Fruit fly (Drosophila melanogaster) whole organism, embryonic: ENCODE results near the gene Cyp4ac1.

Source experiments
- ATbp ChIP-seq: fragments of 200-800 bp; sonication (Bioruptor generic); optimal IDR thresholded peaks from 2 replicates; lab custom pipeline; 2017; ENCODE audit warnings: missing biosample characterization, mild to moderate bottlenecking, missing genetic modification characterization, missing genetic modification reagents
- Atf6 ChIP-seq: fragments of 200-800 bp; sonication (Bioruptor generic); IDR thresholded peaks from 2 replicates; pipeline ENCODE4 v1.3.6; 2022; ENCODE audit warnings: missing biosample characterization, missing genetic modification characterization
- Bgb ChIP-seq: fragments of 200-800 bp; sonication (Bioruptor generic); IDR thresholded peaks from 2 replicates; pipeline ENCODE4 v1.3.6; 2022; ENCODE audit warnings: missing biosample characterization, missing genetic modification characterization; ENCODE audit not compliant: partially characterized antibody
- CG11085 ChIP-seq: fragments of 200-800 bp; sonication (Bioruptor generic); IDR thresholded peaks from 2 replicates; pipeline ENCODE4 v1.3.6; 2022; ENCODE audit warnings: missing biosample characterization, missing genetic modification characterization
- CG11456 ChIP-seq: fragments of 200-800 bp; sonication (Bioruptor generic); IDR thresholded peaks from 3 replicates; pipeline ENCODE4 v1.3.6; 2022; ENCODE audit warnings: missing biosample characterization, missing genetic modification characterization
- CG14014 ChIP-seq: fragments of 200-800 bp; sonication (Bioruptor generic); IDR thresholded peaks from 2 replicates; pipeline ENCODE4 v1.3.6; 2022; ENCODE audit warnings: missing biosample characterization, missing genetic modification characterization
- CG14441 ChIP-seq: fragments of 200-800 bp; sonication (Bioruptor generic); IDR thresholded peaks from 2 replicates; pipeline ENCODE4 v1.3.6; 2022; ENCODE audit warnings: missing biosample characterization, missing genetic modification characterization
- CG16779 ChIP-seq: fragments of 200-800 bp; sonication (Bioruptor generic); IDR thresholded peaks from 2 replicates; pipeline ENCODE4 v1.3.6; 2022; ENCODE audit warnings: missing biosample characterization, missing genetic modification characterization
- CG17612 ChIP-seq: fragments of 200-800 bp; sonication (Bioruptor generic); IDR thresholded peaks from 2 replicates; pipeline ENCODE4 v1.3.6; 2022; ENCODE audit warnings: missing biosample characterization, missing genetic modification characterization
- CG1792 ChIP-seq: fragments of 200-800 bp; sonication (Bioruptor generic); optimal IDR thresholded peaks from 2 replicates; lab custom pipeline; 2016; ENCODE audit warnings: missing biosample characterization, missing genetic modification characterization
- CG31224 ChIP-seq: fragments of 200-800 bp; sonication (Bioruptor generic); IDR thresholded peaks from 2 replicates; pipeline ENCODE4 v1.3.6; 2022; ENCODE audit warnings: missing biosample characterization, missing genetic modification characterization
- CG34422 ChIP-seq: fragments of 200-800 bp; sonication (Bioruptor generic); IDR thresholded peaks from 3 replicates; pipeline ENCODE4 v1.3.6; 2022; ENCODE audit warnings: missing biosample characterization, missing genetic modification characterization
- CG4730 ChIP-seq: fragments of 200-800 bp; sonication (Bioruptor generic); IDR thresholded peaks from 2 replicates; pipeline ENCODE4 v1.3.6; 2022; ENCODE audit warnings: missing biosample characterization, missing genetic modification characterization
- CG6175 ChIP-seq: fragments of 200-800 bp; sonication (Bioruptor generic); IDR thresholded peaks from 3 replicates; pipeline ENCODE4 v1.3.6; 2022; ENCODE audit warnings: missing biosample characterization, missing genetic modification characterization
- CG7357 ChIP-seq: fragments of 200-800 bp; sonication (Bioruptor generic); IDR thresholded peaks from 3 replicates; pipeline ENCODE4 v1.3.6; 2022; ENCODE audit warnings: missing biosample characterization, missing genetic modification characterization
- CG7839 ChIP-seq: fragments of 200-800 bp; sonication (Bioruptor generic); optimal IDR thresholded peaks from 3 replicates; lab custom pipeline; 2018; ENCODE audit warnings: missing biosample characterization, mild to moderate bottlenecking, missing genetic modification characterization, moderate library complexity
- CG8281 ChIP-seq: fragments of 200-800 bp; sonication (Bioruptor generic); optimal IDR thresholded peaks from 2 replicates; lab custom pipeline; 2018; ENCODE audit warnings: missing biosample characterization, mild to moderate bottlenecking, missing genetic modification characterization, moderate library complexity
- Doc2 ChIP-seq: fragments of 200-800 bp; sonication (Bioruptor generic); IDR thresholded peaks from 2 replicates; pipeline ENCODE4 v1.3.6; 2022; ENCODE audit warnings: missing biosample characterization, missing genetic modification characterization
- Dref ChIP-seq: fragments of 200-800 bp; sonication (Bioruptor generic); IDR thresholded peaks from 2 replicates; pipeline ENCODE4 v1.3.6; 2022; ENCODE audit warnings: missing biosample characterization, missing genetic modification characterization
- Drgx ChIP-seq: fragments of 200-800 bp; sonication (Bioruptor generic); IDR thresholded peaks from 2 replicates; pipeline ENCODE4 v1.3.6; 2022; ENCODE audit warnings: missing biosample characterization, missing genetic modification characterization
- ERR ChIP-seq: fragments of 200-800 bp; sonication (Bioruptor generic); optimal IDR thresholded peaks from 2 replicates; lab custom pipeline; 2016; ENCODE audit warnings: missing biosample characterization, missing genetic modification characterization
- Ets97D ChIP-seq: fragments of 200-800 bp; sonication (Bioruptor generic); optimal IDR thresholded peaks from 3 replicates; lab custom pipeline; 2016; ENCODE audit warnings: missing biosample characterization, missing genetic modification characterization
- Hey ChIP-seq: fragments of 200-800 bp; sonication (Bioruptor generic); optimal IDR thresholded peaks from 3 replicates; lab custom pipeline; 2018; ENCODE audit warnings: missing biosample characterization, mild to moderate bottlenecking, missing genetic modification characterization
- Hr51 ChIP-seq, 2 experiments: fragments of 200-800 bp; sonication (Bioruptor generic); optimal IDR thresholded peaks; 2 replicates in 1 of 2; 3 replicates in 1 of 2; lab custom pipeline; 2016 to 2018; ENCODE audit warnings: missing biosample characterization in 2 of 2, missing genetic modification characterization in 2 of 2, mild to moderate bottlenecking in 1 of 2, moderate library complexity in 1 of 2
- Max ChIP-seq: fragments of 200-800 bp; sonication (Bioruptor generic); optimal IDR thresholded peaks from 2 replicates; lab custom pipeline; 2016; ENCODE audit warnings: missing biosample characterization, mild to moderate bottlenecking, missing genetic modification characterization
- NC2β ChIP-seq: fragments of 200-800 bp; sonication (Bioruptor generic); optimal IDR thresholded peaks from 2 replicates; lab custom pipeline; 2016; ENCODE audit warnings: missing biosample characterization, missing genetic modification characterization
- Nf-YA ChIP-seq: fragments of 200-800 bp; sonication (Bioruptor generic); IDR thresholded peaks from 2 replicates; pipeline ENCODE4 v1.3.6; 2022; ENCODE audit warnings: missing biosample characterization, missing genetic modification characterization
- Pdp1 ChIP-seq, 2 experiments: fragments of 200-800 bp; sonication (Bioruptor generic); optimal IDR thresholded peaks; 3 replicates each; lab custom pipeline; 2016; ENCODE audit warnings: missing biosample characterization in 2 of 2, missing genetic modification characterization in 2 of 2, mild to moderate bottlenecking in 1 of 2, moderate library complexity in 1 of 2
- Rfx ChIP-seq: fragments of 200-800 bp; sonication (Bioruptor generic); IDR thresholded peaks from 2 replicates; pipeline ENCODE4 v1.3.6; 2022; ENCODE audit warnings: missing biosample characterization, missing genetic modification characterization
- Sox100B ChIP-seq: fragments of 200-800 bp; sonication (Bioruptor generic); optimal IDR thresholded peaks from 3 replicates; lab custom pipeline; 2018; ENCODE audit warnings: missing biosample characterization, mild to moderate bottlenecking, missing genetic modification characterization
- abd-A ChIP-seq: fragments of 200-800 bp; sonication (Bioruptor generic); optimal IDR thresholded peaks from 3 replicates; lab custom pipeline; 2019; ENCODE audit warnings: missing biosample characterization, mild to moderate bottlenecking, missing genetic modification characterization, moderate library complexity
- al ChIP-seq: fragments of 200-800 bp; sonication (Bioruptor generic); IDR thresholded peaks from 2 replicates; pipeline ENCODE4 v1.3.6; 2022; ENCODE audit warnings: missing biosample characterization, missing genetic modification characterization
- ap ChIP-seq: fragments of 200-800 bp; sonication (Bioruptor generic); IDR thresholded peaks from 2 replicates; pipeline ENCODE4 v1.3.6; 2022; ENCODE audit warnings: missing biosample characterization, missing genetic modification characterization
- br ChIP-seq: fragments of >200 bp; optimal IDR thresholded peaks from 2 replicates; lab custom pipeline; 2017
- crol ChIP-seq: fragments of 200-800 bp; sonication (Bioruptor generic); IDR thresholded peaks from 2 replicates; pipeline ENCODE4 v1.3.6; 2022; ENCODE audit warnings: missing biosample characterization, missing genetic modification characterization
- esg ChIP-seq: fragments of 200-800 bp; sonication (Bioruptor generic); conservative IDR thresholded peaks from 2 replicates; pipeline ENCODE4 v1.3.6; 2022; ENCODE audit warnings: missing biosample characterization, missing genetic modification characterization
- fd96Cb ChIP-seq: fragments of 200-800 bp; sonication (Bioruptor generic); optimal IDR thresholded peaks from 2 replicates; lab custom pipeline; 2018; ENCODE audit warnings: missing biosample characterization, mild to moderate bottlenecking, missing genetic modification characterization, moderate library complexity
- fu2 ChIP-seq: fragments of 200-800 bp; sonication (Bioruptor generic); optimal IDR thresholded peaks from 2 replicates; lab custom pipeline; 2016; ENCODE audit warnings: missing biosample characterization, missing genetic modification characterization
- lilli ChIP-seq: fragments of 200-800 bp; sonication (Bioruptor generic); optimal IDR thresholded peaks from 3 replicates; lab custom pipeline; 2016; ENCODE audit warnings: missing biosample characterization, missing genetic modification characterization
- lmd ChIP-seq: fragments of 200-800 bp; sonication (Bioruptor generic); IDR thresholded peaks from 2 replicates; pipeline ENCODE4 v1.3.6; 2022; ENCODE audit warnings: missing biosample characterization, missing genetic modification characterization
- luna ChIP-seq: fragments of 200-800 bp; sonication (Bioruptor generic); optimal IDR thresholded peaks from 2 replicates; lab custom pipeline; 2016; ENCODE audit warnings: missing biosample characterization, missing genetic modification characterization
- peb ChIP-seq: fragments of 200-800 bp; sonication (Bioruptor generic); IDR thresholded peaks from 2 replicates; pipeline ENCODE4 v1.3.6; 2022; ENCODE audit warnings: missing biosample characterization, missing genetic modification characterization
- pho ChIP-seq: fragments of 200-800 bp; sonication (Bioruptor generic); optimal IDR thresholded peaks from 2 replicates; lab custom pipeline; 2016; ENCODE audit warnings: missing biosample characterization, missing genetic modification characterization
- slbo ChIP-seq: fragments of 200-800 bp; sonication (Bioruptor generic); IDR thresholded peaks from 2 replicates; pipeline ENCODE4 v1.3.6; 2022; ENCODE audit warnings: missing biosample characterization, missing genetic modification characterization
- ssp ChIP-seq: fragments of 200-800 bp; sonication (Bioruptor generic); IDR thresholded peaks from 2 replicates; pipeline ENCODE4 v1.3.6; 2022; ENCODE audit warnings: missing biosample characterization, missing genetic modification characterization
- tll ChIP-seq, 2 experiments: fragments of 200-800 bp in 1 of 2; fragments of >200 bp in 1 of 2; sonication (Bioruptor generic) in 1 of 2; optimal IDR thresholded peaks; 2 replicates each; lab custom pipeline; 2017 to 2019; ENCODE audit warnings: missing biosample characterization in 2 of 2, missing genetic modification characterization in 2 of 2, mild to moderate bottlenecking in 1 of 2, moderate library complexity in 1 of 2
- usp ChIP-seq: fragments of >200 bp; optimal IDR thresholded peaks from 2 replicates; lab custom pipeline; 2017; ENCODE audit warnings: missing biosample characterization, missing genetic modification characterization
- vfl ChIP-seq: fragments of 200-800 bp; sonication (Bioruptor generic); optimal IDR thresholded peaks from 2 replicates; lab custom pipeline; 2016; ENCODE audit warnings: missing biosample characterization, missing genetic modification characterization
- zen2 ChIP-seq: fragments of 200-800 bp; sonication (Bioruptor generic); IDR thresholded peaks from 3 replicates; pipeline ENCODE4 v1.3.6; 2022; ENCODE audit warnings: missing biosample characterization, missing genetic modification characterization; ENCODE audit not compliant: partially characterized antibody
- zfh1 ChIP-seq: fragments of 200-800 bp; sonication (Bioruptor generic); IDR thresholded peaks from 3 replicates; pipeline ENCODE4 v1.3.6; 2022; ENCODE audit warnings: missing biosample characterization, missing genetic modification characterization

Gene Cyp4ac1

DNA sequence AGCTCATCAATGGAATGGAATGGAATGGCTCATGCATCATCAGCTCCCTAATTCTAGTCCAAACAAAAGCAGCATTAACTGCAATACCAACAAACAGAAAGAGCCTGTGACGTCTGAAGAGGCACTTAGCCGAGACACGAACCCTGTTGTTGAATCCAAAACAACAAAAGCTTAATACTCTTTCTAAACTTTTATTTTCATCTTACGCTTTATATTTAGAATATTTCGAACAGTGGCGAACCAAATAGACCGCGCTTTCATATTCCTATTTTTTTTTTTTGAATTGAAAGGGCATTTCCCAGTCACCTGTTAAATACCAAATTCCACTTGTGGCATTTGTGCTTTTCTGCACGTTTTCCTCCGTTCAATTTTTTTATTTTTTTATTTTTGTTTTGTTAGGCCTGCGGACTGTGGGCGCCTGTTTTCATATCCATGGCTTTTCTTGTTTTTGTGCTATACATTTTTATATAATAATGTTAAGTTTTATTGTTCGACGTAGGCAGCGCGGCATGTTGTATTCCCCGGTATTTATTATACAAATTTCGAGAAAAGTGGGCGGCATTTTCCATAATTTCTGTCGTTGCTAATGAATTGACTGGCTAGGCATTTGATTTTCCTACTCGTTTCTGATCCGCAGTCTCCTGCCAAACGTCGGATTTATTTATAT lies 38.1 kb upstream of the Cyp4ac1 start:
- TF ChIP-seq al (GFP tag; lab: Robert Waterston, UW) (peak; percentile 53; the same call in 1 of the 2 replicates), peb (GFP tag; lab: Robert Waterston, UW) (0 out of 2 replicates have a peak, but pooled peaks have one; percentile 29), Pdp1 (GFP tag; optimal IDR thresholded peaks at IDR 0.05; lab: Kevin White, UChicago) (peak; percentile 7 to 64), ap (GFP tag; lab: Robert Waterston, UW) (peak; percentile 33), lmd (GFP tag; lab: Robert Waterston, UW) (peak; percentile 49; the same call in 1 of the 2 replicates), Doc2 (GFP tag; lab: Robert Waterston, UW) (no peak), NC2β (GFP tag; lab: Kevin White, UChicago) (no peak), usp (GFP tag; lab: Kevin White, UChicago) (no peak), pho (GFP tag; lab: Kevin White, UChicago) (peak; percentile 24), fu2 (GFP tag; lab: Kevin White, UChicago) (no peak), esg (GFP tag; lab: Robert Waterston, UW) (0 out of 2 replicates have a peak, but pooled peaks have one; percentile 10), CG4730 (GFP tag; lab: Robert Waterston, UW) (0 out of 2 replicates have a peak, but pooled peaks have one; percentile 37), CG17612 (no peak), CG8281 (tag; lab: Kevin White, UChicago) (no peak), CG11456 (GFP tag; lab: Robert Waterston, UW) (0 out of 3 replicates have a peak, but pooled peaks have one; percentile 40), CG7839 (tag; lab: Kevin White, UChicago) (peak; percentile 36), Sox100B (GFP tag; lab: Kevin White, UChicago) (no peak), abd-A (tag; lab: Kevin White, UChicago) (peak; percentile 5), CG1792 (peak; percentile 11), ERR (peak; percentile 3), crol (GFP tag; lab: Robert Waterston, UW) (no peak), fd96Cb (tag; lab: Kevin White, UChicago) (no peak), tll (GFP tag; optimal IDR thresholded peaks at IDR 0.05; lab: Kevin White, UChicago) (no peak), CG14014 (peak; percentile 58; the same call in 1 of the 2 replicates), luna (GFP tag; lab: Kevin White, UChicago) (no peak), CG14441 (no peak; the same call in 1 of the 2 replicates), Hey (tag; lab: Kevin White, UChicago) (no peak), Dref (GFP tag; lab: Robert Waterston, UW) (no peak), Hr51 (GFP tag; optimal IDR thresholded peaks at IDR 0.05; lab: Kevin White, UChicago) (peak in 1 of 2 experiments; percentile 43), Atf6 (peak; percentile 39; the same call in 1 of the 2 replicates), CG7357 (GFP tag; lab: Robert Waterston, UW) (peak; percentile 30; the same call in 1 of the 3 replicates), Bgb (GFP tag; lab: Robert Waterston, UW) (no peak), CG6175 (GFP tag; lab: Robert Waterston, UW) (peak; percentile 44; the same call in 2 of the 3 replicates), zfh1 (GFP tag; lab: Robert Waterston, UW) (peak; percentile 35; the same call in 2 of the 3 replicates), br (lab: Kevin White, UChicago) (no peak), Rfx (GFP tag; lab: Robert Waterston, UW) (peak; percentile 62), CG11085 (GFP tag; lab: Robert Waterston, UW) (peak; percentile 28; the same call in 1 of the 2 replicates), Nf-YA (GFP tag; lab: Robert Waterston, UW) (0 out of 2 replicates have a peak, but pooled peaks have one; percentile 11), Ets97D (no peak), Drgx (GFP tag; lab: Robert Waterston, UW) (peak; percentile 73; the same call in 1 of the 2 replicates), Max (GFP tag; lab: Kevin White, UChicago) (peak; percentile 12), lilli (GFP tag; lab: Kevin White, UChicago) (peak; percentile 57), CG34422 (GFP tag; lab: Robert Waterston, UW) (0 out of 3 replicates have a peak, but pooled peaks have one; percentile 35), ssp (GFP tag; lab: Robert Waterston, UW) (peak; percentile 32; the same call in 1 of the 2 replicates), CG16779 (GFP tag; lab: Robert Waterston, UW) (peak; percentile 23; the same call in 1 of the 2 replicates), ATbp (GFP tag; lab: Kevin White, UChicago) (peak; percentile 7), zen2 (GFP tag; lab: Robert Waterston, UW) (no peak), slbo (GFP tag; lab: Robert Waterston, UW) (peak; percentile 72), CG31224 (GFP tag; lab: Robert Waterston, UW) (peak; percentile 44), vfl (GFP tag; lab: Kevin White, UChicago) (peak; percentile 12)
